Worm (Caenorhabditis elegans): ENCODE measurements around the gene hrpk-2.

The hrpk-2 gene

ce11 chrIII:8022077-8022476, 35.2 kb downstream of the hrpk-2 start, which contains the start of gene F44B9.2:
Gene F44B9.2, plus strand, starts transcription at chrIII:8022463.
- TF ChIP-seq tbx-8 (GFP tag; optimal IDR thresholded peaks at IDR 0.05), result no peak
- TF ChIP-seq mep-1 (tag; optimal IDR thresholded peaks at IDR 0.05), result no peak
- no peak for TF ChIP-seq ces-1 (GFP tag; optimal IDR thresholded peaks at IDR 0.05)
- no peak for TF ChIP-seq sptf-1 (tag; optimal IDR thresholded peaks at IDR 0.05)
- peak; percentile 75 for TF ChIP-seq unc-120 (tag; optimal IDR thresholded peaks at IDR 0.05; ENCODE audit: poor library complexity, severe bottlenecking)
- TF ChIP-seq hlh-1 (tag; optimal IDR thresholded peaks at IDR 0.05), result peak; percentile 17
- TF ChIP-seq lin-32 (GFP tag; optimal IDR thresholded peaks at IDR 0.05), result no peak

ce11 chrIII:8027942-8028341, 41.0 kb downstream of the hrpk-2 start, which contains the start of gene mdt-30:
Gene mdt-30, minus strand, starts transcription at chrIII:8028042.
- TF ChIP-seq sem-2 (GFP tag; optimal IDR thresholded peaks at IDR 0.05), result no peak
- no peak for TF ChIP-seq ham-2 (GFP tag; optimal IDR thresholded peaks at IDR 0.05)
- no peak for TF ChIP-seq nhr-28 (tag; optimal IDR thresholded peaks at IDR 0.05)
- no peak for TF ChIP-seq ceh-83 (GFP tag; optimal IDR thresholded peaks at IDR 0.05)
- TF ChIP-seq cnd-1 (tag; optimal IDR thresholded peaks at IDR 0.05), result no peak
- TF ChIP-seq lsy-2 (tag; optimal IDR thresholded peaks at IDR 0.05), result no peak
- no peak for TF ChIP-seq zip-8 (tag; optimal IDR thresholded peaks at IDR 0.05)
- no peak for TF ChIP-seq elt-1 (tag; optimal IDR thresholded peaks at IDR 0.05; ENCODE audit: borderline replicate concordance, insufficient read depth)
- TF ChIP-seq snpc-4 (tag; optimal IDR thresholded peaks at IDR 0.05), result no peak
- no peak for TF ChIP-seq ztf-11 (tag; optimal IDR thresholded peaks at IDR 0.05)
- no peak for TF ChIP-seq drap-1 (GFP tag; optimal IDR thresholded peaks at IDR 0.05)
- TF ChIP-seq blmp-1 (tag; optimal IDR thresholded peaks at IDR 0.05), result no peak
- TF ChIP-seq tbx-8 (GFP tag; optimal IDR thresholded peaks at IDR 0.05), result no peak
- TF ChIP-seq nhr-237 (tag; optimal IDR thresholded peaks at IDR 0.05), result no peak
- no peak for TF ChIP-seq flh-1 (GFP tag; optimal IDR thresholded peaks at IDR 0.05)
- TF ChIP-seq nhr-76 (tag; optimal IDR thresholded peaks at IDR 0.05), result no peak
- no peak for TF ChIP-seq pha-4 (tag; optimal IDR thresholded peaks at IDR 0.05)
- TF ChIP-seq unc-120 (tag; optimal IDR thresholded peaks at IDR 0.05; ENCODE audit: poor library complexity, severe bottlenecking), result no peak

- TF ChIP-seq bed-3 (GFP tag; optimal IDR thresholded peaks at IDR 0.05) (no peak), lsy-2 (tag; optimal IDR thresholded peaks at IDR 0.05) (peak; percentile 39), nhr-237 (tag; optimal IDR thresholded peaks at IDR 0.05) (peak; percentile 31), nhr-12 (tag; optimal IDR thresholded peaks at IDR 0.05) (no peak), M03D4.4 (tag; optimal IDR thresholded peaks at IDR 0.05) (no peak), pha-4 (tag; optimal IDR thresholded peaks at IDR 0.05) (peak; percentile 17), flh-1 (GFP tag; optimal IDR thresholded peaks at IDR 0.05) (no peak)
Measured at ce11 chrIII:8029487-8029886, 42.6 kb downstream of the hrpk-2 start, which contains the start of gene F44B9.8. Gene F44B9.8, minus strand, starts transcription at chrIII:8029649.

ce11 chrIII:8030963-8031362, 44.0 kb downstream of the hrpk-2 start, which contains the start of gene F44B9.9:
Gene F44B9.9, minus strand, starts transcription at chrIII:8031063.
- TF ChIP-seq lin-13 (tag; optimal IDR thresholded peaks at IDR 0.05) (no peak), sem-2 (GFP tag; optimal IDR thresholded peaks at IDR 0.05) (no peak), mls-2 (tag; optimal IDR thresholded peaks at IDR 0.05) (no peak), ham-2 (GFP tag; optimal IDR thresholded peaks at IDR 0.05) (no peak)

- TF ChIP-seq lin-13 (tag; optimal IDR thresholded peaks at IDR 0.05), result no peak
- no peak for TF ChIP-seq unc-120 (tag; optimal IDR thresholded peaks at IDR 0.05; ENCODE audit: poor library complexity, severe bottlenecking)
- TF ChIP-seq blmp-1 (tag; optimal IDR thresholded peaks at IDR 0.05), result no peak
- no peak for TF ChIP-seq hlh-1 (tag; optimal IDR thresholded peaks at IDR 0.05)
- TF ChIP-seq zip-8 (tag; optimal IDR thresholded peaks at IDR 0.05), result no peak
- TF ChIP-seq flh-1 (GFP tag; optimal IDR thresholded peaks at IDR 0.05), result no peak
- no peak for TF ChIP-seq ceh-43 (GFP tag; optimal IDR thresholded peaks at IDR 0.05)
- TF ChIP-seq mls-2 (tag; optimal IDR thresholded peaks at IDR 0.05), result no peak
- no peak for TF ChIP-seq mab-5 (tag; optimal IDR thresholded peaks at IDR 0.05)
- no peak for TF ChIP-seq snpc-4 (tag; optimal IDR thresholded peaks at IDR 0.05)
- TF ChIP-seq nhr-12 (tag; optimal IDR thresholded peaks at IDR 0.05), result no peak
- TF ChIP-seq elt-3 (tag; optimal IDR thresholded peaks at IDR 0.05), result no peak
- TF ChIP-seq lsy-2 (tag; optimal IDR thresholded peaks at IDR 0.05), result no peak
- no peak for TF ChIP-seq ces-1 (GFP tag; optimal IDR thresholded peaks at IDR 0.05)
- no peak for TF ChIP-seq mep-1 (tag; optimal IDR thresholded peaks at IDR 0.05)
- TF ChIP-seq ceh-39 (tag; optimal IDR thresholded peaks at IDR 0.05), result no peak
- TF ChIP-seq drap-1 (GFP tag; optimal IDR thresholded peaks at IDR 0.05), result no peak
- no peak for TF ChIP-seq sptf-1 (tag; optimal IDR thresholded peaks at IDR 0.05)
- no peak for TF ChIP-seq bed-3 (GFP tag; optimal IDR thresholded peaks at IDR 0.05)
Measured at ce11 chrIII:8033534-8033933, 46.6 kb downstream of the hrpk-2 start, which contains the start of gene F44B9.10. Gene F44B9.10, minus strand, starts transcription at chrIII:8033634.

Measured in whole organism, mixed stage, embryonic.